Worm (Caenorhabditis elegans): ENCODE results near the gene C04E7.3.
A peak's percentile ranks its signal among the peaks of the same experiment; 100 is the strongest.

The C04E7.3 gene

DNA sequence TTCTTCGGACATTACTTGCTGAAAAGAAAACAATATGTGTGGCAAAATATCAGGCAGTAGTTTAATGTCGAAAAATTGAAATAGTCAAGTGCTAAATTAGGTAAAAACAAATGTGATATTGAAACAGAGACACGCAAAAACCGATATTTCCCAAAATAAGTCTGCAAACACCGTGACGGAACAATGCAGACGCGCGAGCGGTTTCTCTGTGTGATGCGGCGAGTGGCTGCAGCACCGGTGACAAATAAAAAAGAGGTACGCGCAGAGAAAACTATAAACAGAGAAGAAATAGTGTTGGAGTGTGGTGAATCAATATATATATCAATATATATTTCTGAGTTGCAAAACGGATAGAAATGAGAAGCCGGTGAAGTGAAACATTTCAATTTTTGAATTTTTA is 35.7 kb upstream of the C04E7.3 start, which contains the start of gene ife-2 (continued):
- TF ChIP-seq snpc-1.1 (tag; optimal IDR thresholded peaks at IDR 0.05; ENCODE audit: insufficient read depth): no peak
- no peak for TF ChIP-seq Y67H2A.10 (GFP tag; conservative IDR thresholded peaks at IDR 0.05)
- no peak for TF ChIP-seq pbrm-1 (GFP tag; IDR thresholded peaks at IDR 0.05)
- no peak for TF ChIP-seq attf-6 (GFP tag; IDR thresholded peaks at IDR 0.05)
- peak; percentile 72 for TF ChIP-seq lin-40 (tag; optimal IDR thresholded peaks at IDR 0.05)

DNA sequence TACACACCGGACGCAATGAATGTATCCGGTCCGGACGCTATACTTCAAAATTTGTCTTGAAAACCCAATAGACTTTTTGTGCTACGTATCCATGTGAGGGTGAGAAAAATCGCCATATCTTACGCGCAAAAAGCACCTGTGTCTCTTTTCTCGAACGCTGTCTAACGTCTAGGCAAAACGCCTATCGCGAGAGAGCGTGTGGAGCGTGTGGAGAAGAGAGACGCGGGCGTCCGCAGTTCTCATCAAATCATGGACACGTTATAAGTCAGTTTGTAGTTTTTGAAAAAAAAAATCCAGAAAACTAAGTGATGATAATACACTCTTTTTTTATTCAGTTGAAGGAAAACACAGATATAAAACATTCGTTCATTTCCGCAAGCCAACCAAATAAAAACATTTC is 34.0 kb upstream of the C04E7.3 start:
- TF ChIP-seq nhr-80 (tag; optimal IDR thresholded peaks at IDR 0.05): peak; percentile 16
- no peak for TF ChIP-seq egrh-3 (GFP tag; IDR thresholded peaks at IDR 0.05)
- no peak for TF ChIP-seq zim-3 (tag; optimal IDR thresholded peaks at IDR 0.05)
- no peak for TF ChIP-seq bed-1 (GFP tag; IDR thresholded peaks at IDR 0.05)
- no peak for TF ChIP-seq D2030.7 (GFP tag; IDR thresholded peaks at IDR 0.05)
- no peak for TF ChIP-seq Y53F4B.3 (GFP tag; IDR thresholded peaks at IDR 0.05)
- TF ChIP-seq let-607 (tag; optimal IDR thresholded peaks at IDR 0.05): peak; percentile 57 to 62
- no peak for TF ChIP-seq ets-4 (GFP tag; optimal IDR thresholded peaks at IDR 0.05)
- TF ChIP-seq attf-5 (GFP tag; optimal IDR thresholded peaks at IDR 0.05): peak; percentile 45
- no peak for TF ChIP-seq lag-1 (GFP tag; IDR thresholded peaks at IDR 0.05)
- TF ChIP-seq hmg-1.2 (GFP tag; IDR thresholded peaks at IDR 0.05): peak; percentile 53; the same call in 1 of the 2 replicates
- TF ChIP-seq tlf-1 (GFP tag; optimal IDR thresholded peaks at IDR 0.05): no peak
- TF ChIP-seq mcd-1 (GFP tag; IDR thresholded peaks at IDR 0.05): 0 out of 2 replicates have a peak, but pooled peaks have one; percentile 7
- TF ChIP-seq F57C9.4 (tag; optimal IDR thresholded peaks at IDR 0.05): no peak
- TF ChIP-seq dox-1 (GFP tag; IDR thresholded peaks at IDR 0.05): 0 out of 2 replicates have a peak, but pooled peaks have one; percentile 22
- no peak for TF ChIP-seq T07F8.4 (tag; optimal IDR thresholded peaks at IDR 0.05)
- TF ChIP-seq ztf-28 (GFP tag; IDR thresholded peaks at IDR 0.05): no peak
- TF ChIP-seq lin-40 (tag; optimal IDR thresholded peaks at IDR 0.05): peak; percentile 26

DNA sequence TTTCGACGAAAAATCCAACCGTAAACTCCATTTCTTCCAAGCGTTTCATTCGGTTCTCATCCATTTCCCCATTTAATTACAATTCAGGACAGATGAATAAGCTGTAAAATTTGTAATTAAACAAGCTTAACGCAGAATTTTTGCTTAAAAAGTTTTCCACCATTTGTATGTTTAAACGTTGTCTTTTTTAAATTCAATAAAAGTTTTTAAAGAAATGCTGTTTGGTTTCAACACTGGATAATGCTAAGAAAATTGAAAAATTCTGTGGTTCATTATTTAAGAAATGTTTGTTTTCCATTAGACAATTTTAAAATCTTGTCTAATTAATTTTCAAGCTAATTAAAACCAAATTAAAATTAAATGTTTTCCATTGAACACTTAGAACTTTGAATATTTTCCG is 33.5 kb upstream of the C04E7.3 start, which contains the start of gene R04A9.3:
Gene R04A9.3, minus strand, starts transcription at position 101 of the 400 bp plus-strand sequence.
- TF ChIP-seq cebp-2 (GFP tag; IDR thresholded peaks at IDR 0.05) (no peak), pbrm-1 (GFP tag; IDR thresholded peaks at IDR 0.05) (no peak), aptf-2 (GFP tag; conservative IDR thresholded peaks at IDR 0.05) (no peak), nhr-120 (GFP tag; IDR thresholded peaks at IDR 0.05) (no peak), rpc-1 (optimal IDR thresholded peaks at IDR 0.05) (no peak), rpc-1 (tag; optimal IDR thresholded peaks at IDR 0.05) (no peak), Y67H2A.10 (GFP tag; conservative IDR thresholded peaks at IDR 0.05) (no peak)

DNA sequence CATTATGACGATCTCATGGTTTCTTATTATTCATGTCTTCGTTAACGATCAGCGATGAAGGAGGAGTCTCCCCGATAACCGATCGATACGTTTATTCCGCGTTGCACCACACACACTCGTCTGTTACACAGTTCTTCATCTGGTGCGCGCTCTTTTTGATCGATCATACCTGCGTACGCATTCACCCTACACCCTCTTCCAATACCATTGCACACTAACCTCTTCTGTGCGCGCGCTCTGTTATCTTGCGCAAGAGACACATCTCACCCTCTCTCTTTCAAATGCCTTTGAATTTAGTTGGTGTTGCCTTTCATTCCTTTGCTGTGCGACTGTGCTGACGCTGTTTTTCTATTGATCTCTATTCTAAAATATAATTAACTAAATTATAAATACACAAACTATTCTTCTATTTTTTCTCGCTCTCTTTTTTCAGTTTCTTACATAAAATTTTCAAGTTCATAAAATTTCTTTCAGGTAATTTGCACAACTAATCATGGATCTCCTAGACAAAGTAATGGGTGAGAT is 24.8 kb upstream of the C04E7.3 start, which contains the start of gene nrde-3:
Gene nrde-3, plus strand, starts transcription at position 475 of the 525 bp plus-strand sequence.
- TF ChIP-seq cebp-2 (GFP tag; IDR thresholded peaks at IDR 0.05) (no peak), ama-1 (optimal IDR thresholded peaks at IDR 0.05) (no peak), ama-1 (GFP tag; optimal IDR thresholded peaks at IDR 0.05) (no peak), lin-54 (GFP tag; optimal IDR thresholded peaks at IDR 0.05) (no peak), F49E8.2 (tag; optimal IDR thresholded peaks at IDR 0.05; ENCODE audit: insufficient read depth) (no peak), snpc-4 (GFP tag; optimal IDR thresholded peaks at IDR 0.05) (no peak), snpc-4 (tag; optimal IDR thresholded peaks at IDR 0.05) (no peak)

DNA sequence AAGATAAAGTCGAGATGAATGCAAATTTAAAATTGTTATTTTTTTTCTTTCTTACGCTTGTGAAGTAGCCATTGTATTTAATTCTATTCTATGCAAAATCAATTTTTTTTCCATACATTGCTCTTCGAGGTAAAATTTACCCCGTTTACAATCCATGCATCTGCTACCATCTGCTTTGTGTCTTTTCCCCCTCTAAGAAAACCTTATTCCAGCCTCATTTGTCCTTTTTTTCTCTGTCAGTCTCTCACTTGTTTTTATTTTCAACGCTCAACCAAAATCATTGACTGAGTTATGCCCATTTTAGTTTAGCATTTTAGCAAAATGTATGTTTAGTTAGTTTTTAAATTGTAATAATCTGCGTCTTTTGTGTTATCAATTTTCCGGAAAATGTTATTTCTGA is 22.9 kb upstream of the C04E7.3 start:
- TF ChIP-seq B0035.1 (tag; optimal IDR thresholded peaks at IDR 0.05) (no peak), rcor-1 (GFP tag; IDR thresholded peaks at IDR 0.05) (no peak), ztf-3 (GFP tag; optimal IDR thresholded peaks at IDR 0.05) (no peak), attf-6 (GFP tag; IDR thresholded peaks at IDR 0.05) (no peak), Y95B8A.8 (GFP tag; IDR thresholded peaks at IDR 0.05) (no peak)
